Worm (Caenorhabditis elegans): ENCODE measurements around the gene C44C1.6.
A peak's percentile ranks its signal among the peaks of the same experiment; 100 is the strongest.

DNA sequence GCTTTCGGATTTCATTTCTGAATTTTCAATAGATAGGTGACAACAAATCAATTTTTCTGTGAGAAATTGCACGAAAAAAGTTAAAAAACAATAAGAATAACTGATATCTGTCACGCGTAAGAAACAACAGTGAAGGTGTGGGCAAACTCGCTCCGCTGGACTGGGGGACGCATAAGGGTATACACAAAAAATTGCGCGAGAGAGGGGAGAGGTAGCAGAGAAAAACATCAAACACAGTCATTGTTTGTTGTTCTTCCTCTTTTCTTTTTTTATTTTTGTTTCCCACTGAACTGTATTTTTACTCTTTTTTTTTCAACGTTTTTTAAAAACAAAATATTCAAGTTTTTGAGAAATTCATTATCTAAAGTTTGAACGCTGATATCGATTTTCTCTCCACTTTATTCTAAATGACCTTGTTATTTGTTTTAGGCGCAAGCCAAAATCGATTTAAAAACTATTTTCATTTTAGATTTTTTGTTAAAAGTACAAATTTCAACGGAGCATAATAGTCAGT, 45.5 kb downstream of the C44C1.6 start, which contains the start of the genes pifk-1 and tbc-11:
- peak; percentile 12 for TF ChIP-seq pha-4 (tag; optimal IDR thresholded peaks at IDR 0.05)
- no peak for TF ChIP-seq nhr-2 (tag; optimal IDR thresholded peaks at IDR 0.05)
- TF ChIP-seq elt-3 (tag; optimal IDR thresholded peaks at IDR 0.05): no peak
- no peak for TF ChIP-seq ceh-83 (GFP tag; optimal IDR thresholded peaks at IDR 0.05)
- TF ChIP-seq lin-13 (tag; optimal IDR thresholded peaks at IDR 0.05): no peak
- TF ChIP-seq unc-39 (tag; optimal IDR thresholded peaks at IDR 0.05): no peak
- no peak for TF ChIP-seq snpc-4 (tag; optimal IDR thresholded peaks at IDR 0.05)
- no peak for TF ChIP-seq ztf-11 (tag; optimal IDR thresholded peaks at IDR 0.05)
- TF ChIP-seq blmp-1 (tag; optimal IDR thresholded peaks at IDR 0.05): no peak
- TF ChIP-seq ceh-43 (GFP tag; optimal IDR thresholded peaks at IDR 0.05): no peak
- no peak for TF ChIP-seq ces-1 (GFP tag; optimal IDR thresholded peaks at IDR 0.05)
- no peak for TF ChIP-seq lsy-2 (tag; optimal IDR thresholded peaks at IDR 0.05)
- no peak for TF ChIP-seq unc-62 (GFP tag; optimal IDR thresholded peaks at IDR 0.05)

Data from whole organism, mixed stage, embryonic.